Worm (Caenorhabditis elegans): Measurements from ENCODE around the gene F13D12.10.

DNA sequence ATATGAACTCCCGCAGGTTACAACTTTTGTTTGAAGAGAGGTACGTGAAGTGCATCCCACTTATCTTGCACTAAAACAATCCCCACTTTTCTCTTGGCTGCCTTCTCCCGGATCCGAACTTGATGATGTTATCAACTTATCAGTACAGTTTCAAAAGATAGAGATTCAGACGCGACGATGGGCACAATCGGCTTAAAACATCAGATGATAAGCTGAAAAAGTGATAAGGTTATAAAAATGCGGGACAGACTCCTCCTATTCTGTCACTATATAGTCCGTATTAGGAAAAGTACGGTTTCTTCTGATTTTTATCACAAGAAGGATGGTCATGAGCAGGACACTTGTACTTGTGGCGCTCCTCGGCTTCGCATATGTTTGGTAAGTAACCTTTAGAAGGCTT lies 25.6 kb downstream of the F13D12.10 start, which contains the start of gene ctsa-1.2:
- TF ChIP-seq nhr-11 (tag; optimal IDR thresholded peaks at IDR 0.05) (no peak), mdl-1 (tag; optimal IDR thresholded peaks at IDR 0.05) (no peak), dmd-6 (GFP tag; IDR thresholded peaks at IDR 0.05) (peak; percentile 78), tag-97 (GFP tag; IDR thresholded peaks at IDR 0.05) (no peak), aly-2 (tag; optimal IDR thresholded peaks at IDR 0.05) (no peak), gei-8 (GFP tag; optimal IDR thresholded peaks at IDR 0.05) (no peak), ama-1 (optimal IDR thresholded peaks at IDR 0.05) (no peak), ztf-11 (tag; optimal IDR thresholded peaks at IDR 0.05) (no peak), fkh-10 (GFP tag; optimal IDR thresholded peaks at IDR 0.05) (no peak), nhr-111 (GFP tag; optimal IDR thresholded peaks at IDR 0.05) (no peak), lin-39 (tag; optimal IDR thresholded peaks at IDR 0.05) (no peak)
